Worm (Caenorhabditis elegans): ENCODE results near the gene C44C10.9.

ce11 chrX:11712230-11712853 is 4.0 kb downstream of the C44C10.9 start, which contains the start of gene col-180:
- TF ChIP-seq ama-1 (optimal IDR thresholded peaks at IDR 0.05) (no peak), hnd-1 (tag; optimal IDR thresholded peaks at IDR 0.05) (no peak), F13C5.2 (tag; optimal IDR thresholded peaks at IDR 0.05) (no peak), tbx-37 (GFP tag; conservative IDR thresholded peaks at IDR 0.05) (no peak), tbx-11 (GFP tag; IDR thresholded peaks at IDR 0.05) (no peak), tra-4 (tag; optimal IDR thresholded peaks at IDR 0.05) (no peak), sea-1 (GFP tag; conservative IDR thresholded peaks at IDR 0.05) (no peak), flt-1 (GFP tag; IDR thresholded peaks at IDR 0.05) (no peak), aly-1 (tag; optimal IDR thresholded peaks at IDR 0.05) (no peak), ets-7 (tag; optimal IDR thresholded peaks at IDR 0.05) (no peak), B0310.2 (tag; optimal IDR thresholded peaks at IDR 0.05) (no peak)

All from whole organism, early embryonic.